Worm (Caenorhabditis elegans) whole organism, L4 larva: ENCODE results near the gene C27F2.10.

Experiments used
- D1046.2 ChIP-seq: fragments of 200-800 bp; sonication (Bioruptor generic); IDR thresholded peaks from 2 replicates; pipeline ENCODE4 v1.3.6; 2022; ENCODE audit warnings: missing genetic modification characterization, missing compliant biosample characterization
- F26F4.8 ChIP-seq: fragments of 200-800 bp; sonication (Bioruptor generic); conservative IDR thresholded peaks from 2 replicates; pipeline ENCODE4 v1.3.6; 2022; ENCODE audit warnings: missing genetic modification characterization, missing compliant biosample characterization
- F37D6.2 ChIP-seq: sonication (generic microtip); optimal IDR thresholded peaks from 2 replicates; lab custom pipeline; 2016; ENCODE audit warnings: mild to moderate bottlenecking, missing genetic modification characterization, missing compliant biosample characterization
- T20F7.1 ChIP-seq: fragments of 200-800 bp; sonication (Bioruptor generic); optimal IDR thresholded peaks from 2 replicates; lab custom pipeline; 2018; ENCODE audit warnings: mild to moderate bottlenecking, missing genetic modification characterization, missing compliant biosample characterization
- T26A8.4 ChIP-seq: fragments of 200-800 bp; sonication (Bioruptor generic); IDR thresholded peaks from 2 replicates; pipeline ENCODE4 v1.3.6; 2022; ENCODE audit warnings: missing genetic modification characterization, missing compliant biosample characterization
- Y5F2A.4 ChIP-seq: fragments of 200-800 bp; sonication (Bioruptor generic); optimal IDR thresholded peaks from 2 replicates; lab custom pipeline; 2018; ENCODE audit warnings: mild to moderate bottlenecking, missing genetic modification characterization, missing compliant biosample characterization
- Y75B8A.6 ChIP-seq: fragments of 200-800 bp; sonication (Bioruptor generic); IDR thresholded peaks from 2 replicates; pipeline ENCODE4 v1.3.6; 2022; ENCODE audit warnings: missing genetic modification reagents, missing genetic modification characterization, missing compliant biosample characterization
- ZK546.5 ChIP-seq, 2 experiments: sonication (generic microtip); optimal IDR thresholded peaks; 2 replicates each; lab custom pipeline; 2017; ENCODE audit warnings: missing biosample characterization in 2 of 2, missing genetic modification characterization in 2 of 2
- aly-2 ChIP-seq: sonication (generic microtip); optimal IDR thresholded peaks from 2 replicates; lab custom pipeline; 2018; ENCODE audit warnings: missing biosample characterization, missing genetic modification characterization
- arid-1 ChIP-seq: fragments of 200-800 bp; sonication (Bioruptor generic); conservative IDR thresholded peaks from 2 replicates; pipeline ENCODE4 v1.3.6; 2022; ENCODE audit warnings: missing genetic modification reagents, missing genetic modification characterization, missing compliant biosample characterization
- ceh-20 ChIP-seq: fragments of 200-800 bp; sonication (Bioruptor generic); IDR thresholded peaks from 2 replicates; pipeline ENCODE4 v1.3.6; 2022; ENCODE audit warnings: missing genetic modification reagents, missing genetic modification characterization, missing compliant biosample characterization
- ceh-32 ChIP-seq: sonication (generic microtip); optimal IDR thresholded peaks from 2 replicates; lab custom pipeline; 2016; ENCODE audit warnings: mild to moderate bottlenecking, missing genetic modification characterization, missing compliant biosample characterization; ENCODE audit not compliant: poor library complexity
- ces-1 ChIP-seq: fragments of 150-350 bp; sonication (generic microtip); optimal IDR thresholded peaks from 4 replicates; lab custom pipeline; 2014; ENCODE audit warnings: missing biosample characterization, missing genetic modification reagents, missing genetic modification characterization
- cey-2 ChIP-seq: sonication (generic microtip); optimal IDR thresholded peaks from 3 replicates; lab custom pipeline; 2017; ENCODE audit warnings: missing genetic modification characterization, mild to moderate bottlenecking, missing compliant biosample characterization, antibody characterized with exemption, borderline replicate concordance; ENCODE audit not compliant: insufficient read depth
- ctbp-1 ChIP-seq: fragments of 200-800 bp; sonication (Bioruptor generic); IDR thresholded peaks from 2 replicates; pipeline ENCODE4 v1.3.6; 2022; ENCODE audit warnings: missing genetic modification reagents, missing genetic modification characterization, missing compliant biosample characterization
- daf-16 ChIP-seq, 3 experiments: sonication (generic microtip); optimal IDR thresholded peaks; 2 replicates each; lab custom pipeline; 2016 to 2017; ENCODE audit warnings: missing genetic modification characterization in 3 of 3, missing genetic modification reagents in 3 of 3, mild to moderate bottlenecking in 2 of 3, missing compliant biosample characterization in 2 of 3, missing biosample characterization in 1 of 3, moderate library complexity in 1 of 3
- daf-19 ChIP-seq: fragments of 200-800 bp; sonication (Bioruptor generic); conservative IDR thresholded peaks from 2 replicates; pipeline ENCODE4 v1.3.6; 2022; ENCODE audit warnings: missing genetic modification characterization, missing compliant biosample characterization
- dmd-8 ChIP-seq: fragments of 200-800 bp; sonication (Bioruptor generic); IDR thresholded peaks from 2 replicates; pipeline ENCODE4 v1.3.6; 2022; ENCODE audit warnings: missing genetic modification characterization, missing compliant biosample characterization
- duxl-1 ChIP-seq: sonication (generic microtip); optimal IDR thresholded peaks from 2 replicates; lab custom pipeline; 2016; ENCODE audit warnings: mild to moderate bottlenecking, missing genetic modification characterization, moderate library complexity, missing compliant biosample characterization; ENCODE audit not compliant: poor library complexity
- dve-1 ChIP-seq: sonication (generic microtip); optimal IDR thresholded peaks from 2 replicates; lab custom pipeline; 2017; ENCODE audit warnings: antibody characterized with exemption, mild to moderate bottlenecking, missing genetic modification characterization, missing compliant biosample characterization; ENCODE audit not compliant: insufficient read depth
- fkh-10 ChIP-seq: fragments of 150-350 bp; optimal IDR thresholded peaks from 2 replicates; lab custom pipeline; 2014; ENCODE audit warnings: missing biosample characterization, missing genetic modification reagents, missing genetic modification characterization
- gei-8 ChIP-seq: fragments of 200-800 bp; sonication (Bioruptor generic); optimal IDR thresholded peaks from 2 replicates; lab custom pipeline; 2018; ENCODE audit warnings: mild to moderate bottlenecking, missing genetic modification characterization, missing compliant biosample characterization
- hmg-1.1 ChIP-seq: fragments of 200-800 bp; sonication (Bioruptor generic); IDR thresholded peaks from 2 replicates; pipeline ENCODE4 v1.3.6; 2022; ENCODE audit warnings: missing genetic modification reagents, missing genetic modification characterization, missing compliant biosample characterization
- lin-13 ChIP-seq: fragments of 150-350 bp; optimal IDR thresholded peaks from 2 replicates; lab custom pipeline; 2014; ENCODE audit warnings: missing biosample characterization, missing genetic modification reagents, missing genetic modification characterization
- lin-15B ChIP-seq: fragments of 150-350 bp; sonication (generic microtip); optimal IDR thresholded peaks from 3 replicates; lab custom pipeline; 2014; ENCODE audit warnings: missing biosample characterization, missing genetic modification characterization
- lir-3 ChIP-seq: sonication (generic microtip); optimal IDR thresholded peaks from 2 replicates; lab custom pipeline; 2016; ENCODE audit warnings: mild to moderate bottlenecking, missing genetic modification characterization, missing compliant biosample characterization
- mdt-29 ChIP-seq: fragments of 200-800 bp; sonication (Bioruptor generic); IDR thresholded peaks from 2 replicates; pipeline ENCODE4 v1.3.6; 2022; ENCODE audit warnings: missing genetic modification reagents, missing genetic modification characterization, missing compliant biosample characterization
- mes-2 ChIP-seq: sonication (generic microtip); optimal IDR thresholded peaks from 2 replicates; lab custom pipeline; 2016; ENCODE audit warnings: missing genotype, mild to moderate bottlenecking, missing genetic modification characterization, missing compliant biosample characterization; ENCODE audit not compliant: poor library complexity, severe bottlenecking
- mxl-2 ChIP-seq: fragments of 200-800 bp; sonication (Bioruptor generic); conservative IDR thresholded peaks from 2 replicates; pipeline ENCODE4 v1.3.6; 2022; ENCODE audit warnings: missing genetic modification reagents, missing genetic modification characterization, missing compliant biosample characterization
- nhr-11 ChIP-seq: fragments of 150-350 bp; optimal IDR thresholded peaks from 2 replicates; lab custom pipeline; 2014; ENCODE audit warnings: missing biosample characterization, missing genetic modification characterization
- nhr-111 ChIP-seq: fragments of 200-800 bp; sonication (Bioruptor generic); optimal IDR thresholded peaks from 2 replicates; lab custom pipeline; 2018; ENCODE audit warnings: mild to moderate bottlenecking, missing genetic modification characterization, missing compliant biosample characterization
- nhr-28 ChIP-seq: fragments of 150-350 bp; optimal IDR thresholded peaks from 2 replicates; lab custom pipeline; 2014; ENCODE audit warnings: missing biosample characterization, missing genetic modification characterization
- nhr-42 ChIP-seq: fragments of 200-800 bp; sonication (Bioruptor generic); IDR thresholded peaks from 2 replicates; pipeline ENCODE4 v1.3.6; 2022; ENCODE audit warnings: missing genetic modification characterization, missing compliant biosample characterization
- nhr-6 ChIP-seq: fragments of 150-350 bp; optimal IDR thresholded peaks from 2 replicates; lab custom pipeline; 2014; ENCODE audit warnings: missing biosample characterization, missing genetic modification characterization
- nhr-76 ChIP-seq: fragments of 150-350 bp; optimal IDR thresholded peaks from 2 replicates; lab custom pipeline; 2014; ENCODE audit warnings: missing biosample characterization, missing genetic modification characterization
- nhr-77 ChIP-seq: fragments of 150-350 bp; optimal IDR thresholded peaks from 2 replicates; lab custom pipeline; 2014; ENCODE audit warnings: missing biosample characterization, missing genetic modification characterization
- php-3 ChIP-seq: fragments of 200-800 bp; sonication (Bioruptor generic); IDR thresholded peaks from 2 replicates; pipeline ENCODE4 v1.3.6; 2022; ENCODE audit warnings: missing genetic modification reagents, missing genetic modification characterization, missing compliant biosample characterization
- pqm-1 ChIP-seq: sonication (generic microtip); optimal IDR thresholded peaks from 2 replicates; lab custom pipeline; 2017; ENCODE audit warnings: missing biosample characterization, missing genetic modification characterization
- saeg-2 ChIP-seq: fragments of 200-800 bp; sonication (Bioruptor generic); IDR thresholded peaks from 2 replicates; pipeline ENCODE4 v1.3.6; 2022; ENCODE audit warnings: missing genetic modification reagents, missing genetic modification characterization, missing compliant biosample characterization
- skn-1 ChIP-seq: fragments of 150-350 bp; optimal IDR thresholded peaks from 2 replicates; lab custom pipeline; 2014; ENCODE audit warnings: missing biosample characterization, missing genetic modification characterization
- snpc-4 ChIP-seq: fragments of 150-350 bp; optimal IDR thresholded peaks from 2 replicates; lab custom pipeline; 2014; ENCODE audit warnings: missing biosample characterization, missing genetic modification characterization
- spr-1 ChIP-seq: sonication (generic microtip); optimal IDR thresholded peaks from 2 replicates; lab custom pipeline; 2016; ENCODE audit warnings: mild to moderate bottlenecking, missing genetic modification characterization, missing compliant biosample characterization
- tra-1 ChIP-seq: fragments of 200-800 bp; sonication (Bioruptor generic); IDR thresholded peaks from 2 replicates; pipeline ENCODE4 v1.3.6; 2022; ENCODE audit warnings: missing genetic modification reagents, missing genetic modification characterization, missing compliant biosample characterization
- vab-7 ChIP-seq: fragments of 200-800 bp; sonication (Bioruptor generic); IDR thresholded peaks from 2 replicates; pipeline ENCODE4 v1.3.6; 2022; ENCODE audit warnings: missing genetic modification reagents, missing genetic modification characterization, missing compliant biosample characterization
- zip-11 ChIP-seq: fragments of 200-800 bp; sonication (Bioruptor generic); IDR thresholded peaks from 2 replicates; pipeline ENCODE4 v1.3.6; 2022; ENCODE audit warnings: missing genetic modification characterization, missing compliant biosample characterization
- zip-2 ChIP-seq: fragments of 150-350 bp; optimal IDR thresholded peaks from 2 replicates; lab custom pipeline; 2014; ENCODE audit warnings: missing biosample characterization, missing genetic modification characterization

Gene C27F2.10

ce11 chrIII:5018116-5018689 lies 31.5 kb upstream of the C27F2.10 start, which contains the start of gene wip-1 (continued):
- peak; percentile 96 for TF ChIP-seq ctbp-1 (GFP tag; lab: Robert Waterston, UW)
- peak; percentile 98 for TF ChIP-seq nhr-28
- TF ChIP-seq T26A8.4 (GFP tag; lab: Robert Waterston, UW), result peak; percentile 98
- peak; percentile 93 for TF ChIP-seq php-3 (GFP tag; lab: Robert Waterston, UW)
- peak; percentile 88 for TF ChIP-seq zip-2 (tag; lab: Kevin White, UChicago)
- TF ChIP-seq T20F7.1 (GFP tag; lab: Kevin White, UChicago), result peak; percentile 95
- peak; percentile 96 for TF ChIP-seq spr-1
- no peak for TF ChIP-seq skn-1 (tag; lab: Kevin White, UChicago)
- peak; percentile 95 to 97 for TF ChIP-seq daf-16 (GFP tag; optimal IDR thresholded peaks at IDR 0.05; lab: Kevin White, UChicago)
- TF ChIP-seq daf-16 (tag; optimal IDR thresholded peaks at IDR 0.05; lab: Kevin White, UChicago), result peak; percentile 97
- peak; percentile 53 for TF ChIP-seq nhr-76 (tag; lab: Kevin White, UChicago)
- TF ChIP-seq Y5F2A.4 (GFP tag; lab: Kevin White, UChicago), result peak; percentile 77
- TF ChIP-seq tra-1 (GFP tag; lab: Robert Waterston, UW), result peak; percentile 93
- peak; percentile 96 for TF ChIP-seq mes-2 (tag; lab: Kevin White, UChicago)
- TF ChIP-seq nhr-111 (GFP tag; lab: Kevin White, UChicago), result peak; percentile 86
- peak; percentile 33 for TF ChIP-seq ces-1 (GFP tag; lab: Kevin White, UChicago)
- TF ChIP-seq F37D6.2 (tag; lab: Kevin White, UChicago), result peak; percentile 95
- TF ChIP-seq arid-1, result peak; percentile 98
- peak; percentile 97 for TF ChIP-seq lin-13 (GFP tag; lab: Kevin White, UChicago)
- TF ChIP-seq vab-7 (GFP tag; lab: Robert Waterston, UW), result peak; percentile 88
- TF ChIP-seq fkh-10, result peak; percentile 85
- TF ChIP-seq F26F4.8, result no peak
- peak; percentile 62 for TF ChIP-seq mxl-2
- peak; percentile 82 for TF ChIP-seq mdt-29 (GFP tag; lab: Robert Waterston, UW)
- peak; percentile 65 for TF ChIP-seq lin-15B (tag; lab: Kevin White, UChicago)
- TF ChIP-seq hmg-1.1, result peak; percentile 98
- TF ChIP-seq, all 104 proteins: peak for 93

ce11 chrIII:5017550-5017949 lies 30.9 kb upstream of the C27F2.10 start, which contains the start of gene larp-1:
Gene larp-1 (minus strand): TSS chrIII:5017650.
- TF ChIP-seq daf-19 (GFP tag; lab: Robert Waterston, UW) (no peak), nhr-77 (tag; lab: Kevin White, UChicago) (no peak), aly-2 (no peak), duxl-1 (no peak)
- TF ChIP-seq, all 104 proteins: peak for 0

ce11 chrIII:5013915-5014346 lies 27.2 kb upstream of the C27F2.10 start:
- TF ChIP-seq nhr-111 (GFP tag; lab: Kevin White, UChicago), result no peak
- TF ChIP-seq tra-1 (GFP tag; lab: Robert Waterston, UW), result 0 out of 2 replicates have a peak, but pooled peaks have one; percentile 34
- TF ChIP-seq gei-8, result peak; percentile 21
- no peak for TF ChIP-seq lir-3 (tag; lab: Kevin White, UChicago)
- TF ChIP-seq Y5F2A.4 (GFP tag; lab: Kevin White, UChicago), result no peak
- TF ChIP-seq pqm-1 (tag; lab: Kevin White, UChicago), result no peak
- TF ChIP-seq ceh-32 (tag; lab: Kevin White, UChicago), result no peak
- TF ChIP-seq zip-2 (tag; lab: Kevin White, UChicago), result peak; percentile 34
- peak; percentile 87 for TF ChIP-seq dve-1
- no peak for TF ChIP-seq zip-11
- no peak for TF ChIP-seq D1046.2
- peak; percentile 28 for TF ChIP-seq cey-2
- 0 out of 2 replicates have a peak, but pooled peaks have one; percentile 39 for TF ChIP-seq vab-7 (GFP tag; lab: Robert Waterston, UW)
- peak; percentile 94 for TF ChIP-seq nhr-11 (tag; lab: Kevin White, UChicago)
- TF ChIP-seq ceh-20 (GFP tag; lab: Robert Waterston, UW), result peak; percentile 65; the same call in 1 of the 2 replicates
- no peak for TF ChIP-seq ZK546.5 (tag; optimal IDR thresholded peaks at IDR 0.05; lab: Kevin White, UChicago)
- no peak for TF ChIP-seq nhr-42
- TF ChIP-seq saeg-2 (GFP tag; lab: Robert Waterston, UW), result no peak
- no peak for TF ChIP-seq daf-19 (GFP tag; lab: Robert Waterston, UW)
- TF ChIP-seq nhr-6 (tag; lab: Kevin White, UChicago), result peak; percentile 65
- no peak for TF ChIP-seq snpc-4 (tag; lab: Kevin White, UChicago)
- no peak for TF ChIP-seq aly-2
- no peak for TF ChIP-seq dmd-8 (GFP tag; lab: Robert Waterston, UW)
- no peak for TF ChIP-seq Y75B8A.6
